Fruit fly (Drosophila melanogaster) whole organism, embryonic: ENCODE measurements around the gene MsrA.

ENCODE experiments used
- Aef1 ChIP-seq: fragments of 200-800 bp; sonication (Bioruptor generic); IDR thresholded peaks from 3 replicates; pipeline ENCODE4 v1.3.6; 2022; ENCODE audit warnings: missing biosample characterization, missing genetic modification characterization
- Antp ChIP-seq: fragments of 200-800 bp; sonication (Bioruptor generic); optimal IDR thresholded peaks from 3 replicates; lab custom pipeline; 2016; ENCODE audit warnings: missing biosample characterization, missing genetic modification characterization
- Bdp1 ChIP-seq: fragments of 200-800 bp; sonication (Bioruptor generic); optimal IDR thresholded peaks from 3 replicates; lab custom pipeline; 2016; ENCODE audit warnings: missing biosample characterization, missing genetic modification characterization
- CG11398 ChIP-seq: fragments of 200-800 bp; sonication (Bioruptor generic); optimal IDR thresholded peaks from 2 replicates; lab custom pipeline; 2016; ENCODE audit warnings: missing biosample characterization, missing genetic modification characterization
- CG12219 ChIP-seq: fragments of 200-800 bp; sonication (Bioruptor generic); optimal IDR thresholded peaks from 3 replicates; lab custom pipeline; 2018; ENCODE audit warnings: missing biosample characterization, mild to moderate bottlenecking, missing genetic modification characterization
- CG12299 ChIP-seq: fragments of 200-800 bp; sonication (Bioruptor generic); optimal IDR thresholded peaks from 2 replicates; lab custom pipeline; 2018; ENCODE audit warnings: missing biosample characterization, mild to moderate bottlenecking, missing genetic modification characterization
- CG12769 ChIP-seq: fragments of 200-800 bp; sonication (Bioruptor generic); optimal IDR thresholded peaks from 2 replicates; lab custom pipeline; 2019; ENCODE audit warnings: missing biosample characterization, mild to moderate bottlenecking, missing genetic modification characterization, moderate library complexity
- CG15269 ChIP-seq: fragments of 200-800 bp; sonication (Bioruptor generic); optimal IDR thresholded peaks from 2 replicates; lab custom pipeline; 2018; ENCODE audit warnings: missing biosample characterization, mild to moderate bottlenecking, missing genetic modification characterization, moderate library complexity
- CG17328 ChIP-seq: fragments of 200-800 bp; sonication (Bioruptor generic); IDR thresholded peaks from 2 replicates; pipeline ENCODE4 v1.3.6; 2022; ENCODE audit warnings: missing biosample characterization, missing genetic modification characterization
- CG34224 ChIP-seq: fragments of 200-800 bp; sonication (Bioruptor generic); IDR thresholded peaks from 3 replicates; pipeline ENCODE4 v1.3.6; 2022; ENCODE audit warnings: missing biosample characterization, missing genetic modification characterization; ENCODE audit not compliant: partially characterized antibody
- CG3847 ChIP-seq: fragments of 200-800 bp; sonication (Bioruptor generic); IDR thresholded peaks from 2 replicates; pipeline ENCODE4 v1.3.6; 2022; ENCODE audit warnings: missing biosample characterization, missing genetic modification characterization
- CG6689 ChIP-seq: fragments of 200-800 bp; sonication (Bioruptor generic); IDR thresholded peaks from 2 replicates; pipeline ENCODE4 v1.3.6; 2022; ENCODE audit warnings: missing biosample characterization, missing genetic modification characterization
- CG7556 ChIP-seq: fragments of 200-800 bp; sonication (Bioruptor generic); optimal IDR thresholded peaks from 2 replicates; lab custom pipeline; 2017; ENCODE audit warnings: missing biosample characterization, mild to moderate bottlenecking, missing genetic modification characterization
- CG8089 ChIP-seq: fragments of 200-800 bp; sonication (Bioruptor generic); optimal IDR thresholded peaks from 3 replicates; lab custom pipeline; 2016; ENCODE audit warnings: missing biosample characterization, missing genetic modification characterization
- CG9876 ChIP-seq: fragments of 200-800 bp; sonication (Bioruptor generic); optimal IDR thresholded peaks from 2 replicates; lab custom pipeline; 2016; ENCODE audit warnings: missing biosample characterization, missing genetic modification characterization
- Dad ChIP-seq: fragments of 200-800 bp; sonication (Bioruptor generic); optimal IDR thresholded peaks from 3 replicates; lab custom pipeline; 2016; ENCODE audit warnings: missing biosample characterization, missing genetic modification characterization
- Dbx ChIP-seq: fragments of 200-800 bp; sonication (Bioruptor generic); IDR thresholded peaks from 3 replicates; pipeline ENCODE4 v1.3.6; 2022; ENCODE audit warnings: missing biosample characterization, missing genetic modification characterization
- Dip2 ChIP-seq: fragments of 200-800 bp; sonication (Bioruptor generic); IDR thresholded peaks from 2 replicates; pipeline ENCODE4 v1.3.6; 2022; ENCODE audit warnings: missing biosample characterization, missing genetic modification characterization
- Drgx ChIP-seq: fragments of 200-800 bp; sonication (Bioruptor generic); IDR thresholded peaks from 2 replicates; pipeline ENCODE4 v1.3.6; 2022; ENCODE audit warnings: missing biosample characterization, missing genetic modification characterization
- Eip74EF ChIP-seq, 2 experiments: fragments of 200-800 bp in 1 of 2; fragments of >200 bp in 1 of 2; sonication (Bioruptor generic) in 1 of 2; optimal IDR thresholded peaks; 2 replicates each; lab custom pipeline; 2017 to 2019; ENCODE audit warnings: missing biosample characterization in 2 of 2, missing genetic modification characterization in 2 of 2, mild to moderate bottlenecking in 1 of 2, moderate library complexity in 1 of 2
- H2.0 ChIP-seq: fragments of 200-800 bp; sonication (Bioruptor generic); IDR thresholded peaks from 2 replicates; pipeline ENCODE4 v1.3.6; 2022; ENCODE audit warnings: missing biosample characterization, missing genetic modification characterization
- HLH4C ChIP-seq: fragments of 200-800 bp; sonication (Bioruptor generic); IDR thresholded peaks from 3 replicates; pipeline ENCODE4 v1.3.6; 2022; ENCODE audit warnings: missing biosample characterization, missing genetic modification characterization; ENCODE audit not compliant: partially characterized antibody
- Hand ChIP-seq: fragments of 200-800 bp; sonication (Bioruptor generic); optimal IDR thresholded peaks from 2 replicates; lab custom pipeline; 2017; ENCODE audit warnings: mild to moderate bottlenecking, missing biosample characterization, missing genetic modification reagents, missing genetic modification characterization
- Hr39 ChIP-seq: fragments of >200 bp; optimal IDR thresholded peaks from 2 replicates; lab custom pipeline; 2017
- Hr78 ChIP-seq, 2 experiments: fragments of 200-800 bp in 1 of 2; fragments of >200 bp in 1 of 2; sonication (Bioruptor generic) in 1 of 2; optimal IDR thresholded peaks; 2 replicates each; lab custom pipeline; 2017 to 2019; ENCODE audit warnings: missing biosample characterization in 2 of 2, missing genetic modification characterization in 2 of 2, mild to moderate bottlenecking in 1 of 2, moderate library complexity in 1 of 2
- Nf-YA ChIP-seq: fragments of 200-800 bp; sonication (Bioruptor generic); IDR thresholded peaks from 2 replicates; pipeline ENCODE4 v1.3.6; 2022; ENCODE audit warnings: missing biosample characterization, missing genetic modification characterization
- Sry-β ChIP-seq: fragments of 200-800 bp; sonication (Bioruptor generic); optimal IDR thresholded peaks from 2 replicates; lab custom pipeline; 2018; ENCODE audit warnings: missing biosample characterization, mild to moderate bottlenecking, missing genetic modification characterization, moderate library complexity
- Sry-δ ChIP-seq: fragments of 200-800 bp; sonication (Bioruptor generic); optimal IDR thresholded peaks from 2 replicates; lab custom pipeline; 2016; ENCODE audit warnings: missing biosample characterization, missing genetic modification characterization
- Xrp1 ChIP-seq: fragments of 200-800 bp; sonication (Bioruptor generic); IDR thresholded peaks from 2 replicates; pipeline ENCODE4 v1.3.6; 2022; ENCODE audit warnings: missing biosample characterization, missing genetic modification characterization
- bab2 ChIP-seq: fragments of 200-800 bp; sonication (Bioruptor generic); optimal IDR thresholded peaks from 2 replicates; lab custom pipeline; 2016; ENCODE audit warnings: missing biosample characterization, missing genetic modification characterization
- caup ChIP-seq: fragments of 200-800 bp; sonication (Bioruptor generic); optimal IDR thresholded peaks from 3 replicates; lab custom pipeline; 2017; ENCODE audit warnings: missing biosample characterization, mild to moderate bottlenecking, missing genetic modification characterization, moderate library complexity; ENCODE audit not compliant: severe bottlenecking
- chinmo ChIP-seq: fragments of 200-800 bp; sonication (Bioruptor generic); IDR thresholded peaks from 4 replicates; pipeline ENCODE4 v1.3.6; 2022; ENCODE audit warnings: missing biosample characterization, missing genetic modification characterization; ENCODE audit not compliant: partially characterized antibody
- chm ChIP-seq: fragments of 200-800 bp; sonication (Bioruptor generic); IDR thresholded peaks from 2 replicates; pipeline ENCODE4 v1.3.6; 2022; ENCODE audit warnings: missing biosample characterization, missing genetic modification characterization
- ci ChIP-seq: fragments of 200-800 bp; sonication (Bioruptor generic); IDR thresholded peaks from 3 replicates; pipeline ENCODE4 v1.3.6; 2022; ENCODE audit warnings: missing biosample characterization, missing genetic modification characterization
- dpn ChIP-seq, 2 experiments: fragments of 200-800 bp; sonication (Bioruptor generic); optimal IDR thresholded peaks; 3 replicates each; lab custom pipeline; 2016; ENCODE audit warnings: missing biosample characterization in 2 of 2, missing genetic modification characterization in 2 of 2
- fd96Cb ChIP-seq: fragments of 200-800 bp; sonication (Bioruptor generic); optimal IDR thresholded peaks from 2 replicates; lab custom pipeline; 2018; ENCODE audit warnings: missing biosample characterization, mild to moderate bottlenecking, missing genetic modification characterization, moderate library complexity
- gem ChIP-seq: fragments of 200-800 bp; sonication (Bioruptor generic); optimal IDR thresholded peaks from 2 replicates; lab custom pipeline; 2019; ENCODE audit warnings: missing biosample characterization, mild to moderate bottlenecking, missing genetic modification characterization, moderate library complexity
- hb ChIP-seq: fragments of 200-800 bp; sonication (Bioruptor generic); IDR thresholded peaks from 3 replicates; pipeline ENCODE4 v1.3.6; 2022; ENCODE audit warnings: missing biosample characterization, missing genetic modification characterization; ENCODE audit not compliant: partially characterized antibody
- nerfin-1 ChIP-seq: fragments of 200-800 bp; sonication (Bioruptor generic); optimal IDR thresholded peaks from 3 replicates; lab custom pipeline; 2019; ENCODE audit warnings: missing biosample characterization, mild to moderate bottlenecking, missing genetic modification characterization, moderate library complexity
- nerfin-2 ChIP-seq: fragments of 200-800 bp; sonication (Bioruptor generic); IDR thresholded peaks from 2 replicates; pipeline ENCODE4 v1.3.6; 2022; ENCODE audit warnings: missing biosample characterization, missing genetic modification characterization; ENCODE audit not compliant: partially characterized antibody
- seq ChIP-seq: fragments of 200-800 bp; sonication (Bioruptor generic); IDR thresholded peaks from 2 replicates; pipeline ENCODE4 v1.3.6; 2022; ENCODE audit warnings: missing biosample characterization, missing genetic modification characterization
- slou ChIP-seq: fragments of 200-800 bp; sonication (Bioruptor generic); optimal IDR thresholded peaks from 3 replicates; lab custom pipeline; 2016; ENCODE audit warnings: missing biosample characterization, missing genetic modification characterization
- slp2 ChIP-seq: fragments of 200-800 bp; sonication (Bioruptor generic); optimal IDR thresholded peaks from 2 replicates; lab custom pipeline; 2016; ENCODE audit warnings: missing biosample characterization, missing genetic modification characterization
- tin ChIP-seq: fragments of 200-800 bp; sonication (Bioruptor generic); optimal IDR thresholded peaks from 3 replicates; lab custom pipeline; 2016; ENCODE audit warnings: missing biosample characterization, missing genetic modification characterization

The MsrA gene

DNA sequence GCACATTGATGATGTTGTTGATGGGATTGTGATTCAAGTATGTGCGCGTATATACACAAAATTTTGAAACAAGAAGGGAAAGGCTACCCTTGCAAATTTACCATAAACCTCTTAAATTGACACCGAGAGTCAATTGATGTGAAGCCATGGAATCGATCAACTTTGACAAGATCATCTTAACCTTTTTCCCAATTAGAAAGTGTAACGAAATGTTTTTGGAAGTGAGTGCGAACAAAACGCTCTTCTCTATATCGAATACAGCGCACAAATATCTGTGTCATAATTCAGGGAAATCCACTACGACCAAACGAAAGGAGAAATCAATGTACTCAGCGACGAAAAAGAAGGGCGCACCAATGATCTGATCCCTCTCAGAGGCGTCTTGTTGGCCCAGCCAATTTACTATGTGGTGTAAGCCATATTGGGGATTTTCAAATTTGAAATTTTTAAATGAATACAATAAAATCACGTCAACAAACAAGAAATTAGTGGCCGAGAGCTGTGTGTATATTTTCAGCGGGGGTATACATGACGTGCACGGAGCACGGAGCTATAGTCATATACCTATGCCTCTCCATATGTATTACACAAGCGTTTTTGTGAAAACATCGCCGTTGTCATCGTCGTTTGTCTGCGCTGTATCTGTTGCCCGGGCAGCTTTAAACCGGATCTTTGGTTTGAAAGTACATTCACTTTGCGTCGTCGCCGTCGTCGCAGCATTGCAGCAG, 22.7 kb downstream of the MsrA start (continued):
- TF ChIP-seq CG12299 (tag; lab: Kevin White, UChicago) = no peak
- TF ChIP-seq CG9876 = no peak
- peak; percentile 2 for TF ChIP-seq Sry-δ (GFP tag; lab: Kevin White, UChicago)

DNA sequence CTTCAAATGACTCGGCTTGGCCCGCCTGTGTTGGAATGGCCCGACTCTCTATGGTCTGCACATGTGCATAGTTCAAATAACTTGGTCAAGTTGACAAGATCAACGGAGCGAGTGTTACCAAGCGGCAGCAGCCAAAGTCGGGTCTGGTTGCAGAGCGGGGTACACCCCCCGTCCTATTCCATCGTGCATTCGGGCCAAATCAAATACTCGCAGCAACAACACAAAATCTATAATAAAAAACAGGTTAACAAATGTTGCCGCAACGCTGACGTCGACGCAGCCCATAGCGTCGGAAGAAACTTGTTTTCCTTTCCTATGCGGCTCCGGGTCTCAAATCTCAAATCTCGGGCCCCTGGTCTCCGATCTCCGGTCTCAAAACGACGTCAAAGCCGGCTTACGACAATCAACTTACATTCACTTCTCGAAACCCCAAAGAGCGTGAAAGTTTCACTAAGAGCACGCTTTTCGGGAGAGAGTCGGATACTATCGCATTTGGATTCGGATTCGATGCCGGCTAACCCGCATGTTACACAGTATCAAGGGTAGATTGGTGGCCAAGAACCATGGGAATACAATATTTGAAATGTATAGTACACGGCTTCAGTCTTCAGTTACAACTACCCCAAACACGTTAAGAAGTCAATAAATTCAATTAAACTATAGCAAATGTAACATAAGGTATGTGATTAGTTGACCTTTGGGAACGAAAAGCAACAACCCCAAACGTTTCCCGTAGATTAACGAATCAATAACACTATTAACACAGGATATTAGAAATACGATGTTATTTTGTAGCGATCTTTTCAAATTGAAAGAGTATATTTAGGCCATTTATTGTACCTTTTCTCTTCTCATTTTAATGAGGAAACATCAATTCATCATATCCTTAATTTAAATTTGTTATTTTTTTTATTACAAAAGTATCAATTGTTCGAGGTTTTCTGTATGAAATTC, 23.7 kb downstream of the MsrA start:
- TF ChIP-seq bab2 (peak; percentile 61), Bdp1 (GFP tag; lab: Kevin White, UChicago) (peak; percentile 1), slou (GFP tag; lab: Kevin White, UChicago) (peak; percentile 28), dpn (GFP tag; optimal IDR thresholded peaks at IDR 0.05; lab: Kevin White, UChicago) (peak; percentile 59 to 66), tin (peak; percentile 28), CG3847 (GFP tag; lab: Robert Waterston, UW) (peak; percentile 51), Xrp1 (peak; percentile 14; the same call in 1 of the 2 replicates), Antp (peak; percentile 45), Dip2 (no peak), CG6689 (GFP tag; lab: Robert Waterston, UW) (peak; percentile 42; the same call in 1 of the 2 replicates), ci (GFP tag; lab: Robert Waterston, UW) (peak; percentile 61; the same call in 2 of the 3 replicates), chm (no peak), CG17328 (GFP tag; lab: Robert Waterston, UW) (0 out of 2 replicates have a peak, but pooled peaks have one; percentile 55), CG12769 (tag; lab: Kevin White, UChicago) (peak; percentile 61), Dbx (0 out of 3 replicates have a peak, but pooled peaks have one; percentile 16), chinmo (GFP tag; lab: Robert Waterston, UW) (peak; percentile 97), Sry-β (peak; percentile 12), gem (peak; percentile 83), HLH4C (GFP tag; lab: Robert Waterston, UW) (no peak), Eip74EF (GFP tag; optimal IDR thresholded peaks at IDR 0.05; lab: Kevin White, UChicago) (peak in 1 of 2 experiments; percentile 51), slp2 (GFP tag; lab: Kevin White, UChicago) (peak; percentile 41), CG7556 (GFP tag; lab: Kevin White, UChicago) (peak; percentile 92), Aef1 (0 out of 3 replicates have a peak, but pooled peaks have one; percentile 25), Drgx (peak; percentile 28; the same call in 1 of the 2 replicates), nerfin-2 (GFP tag; lab: Robert Waterston, UW) (no peak), CG8089 (GFP tag; lab: Kevin White, UChicago) (peak; percentile 2), Hr78 (GFP tag; optimal IDR thresholded peaks at IDR 0.05; lab: Kevin White, UChicago) (no peak), seq (GFP tag; lab: Robert Waterston, UW) (0 out of 2 replicates have a peak, but pooled peaks have one; percentile 16), Nf-YA (no peak), hb (GFP tag; lab: Robert Waterston, UW) (no peak), nerfin-1 (tag; lab: Kevin White, UChicago) (peak; percentile 53), H2.0 (GFP tag; lab: Robert Waterston, UW) (peak; percentile 29; the same call in 1 of the 2 replicates), CG12219 (GFP tag; lab: Kevin White, UChicago) (peak; percentile 13), CG34224 (peak; percentile 31; the same call in 1 of the 3 replicates), Hr39 (lab: Kevin White, UChicago) (no peak), CG11398 (GFP tag; lab: Kevin White, UChicago) (no peak), CG15269 (peak; percentile 71), fd96Cb (peak; percentile 57), caup (GFP tag; lab: Kevin White, UChicago) (peak; percentile 44), Dad (GFP tag; lab: Kevin White, UChicago) (peak; percentile 18), Hand (GFP tag; lab: Kevin White, UChicago) (peak; percentile 12)
